Fruit fly (Drosophila melanogaster) whole organism, prepupa: Measurements from ENCODE around the gene Osi18.

ENCODE experiments used
- Blimp-1 ChIP-seq: fragments of 200-800 bp; sonication (Bioruptor generic); optimal IDR thresholded peaks from 3 replicates; lab custom pipeline; 2017; ENCODE audit warnings: missing biosample characterization, missing genetic modification characterization, mild to moderate bottlenecking, moderate library complexity, missing genetic modification reagents
- CG10631 ChIP-seq: fragments of 200-800 bp; sonication (Bioruptor generic); optimal IDR thresholded peaks from 2 replicates; lab custom pipeline; 2016; ENCODE audit warnings: missing biosample characterization, missing genetic modification characterization
- CG10669 ChIP-seq: fragments of 200-800 bp; sonication (Bioruptor generic); optimal IDR thresholded peaks from 3 replicates; lab custom pipeline; 2018; ENCODE audit warnings: missing biosample characterization, mild to moderate bottlenecking, missing genetic modification characterization, moderate library complexity
- CG11762 ChIP-seq: fragments of 200-800 bp; sonication (Bioruptor generic); optimal IDR thresholded peaks from 3 replicates; lab custom pipeline; 2016; ENCODE audit warnings: missing biosample characterization, missing genetic modification characterization; ENCODE audit not compliant: insufficient read depth
- CG11902 ChIP-seq: fragments of 200-800 bp; sonication (Bioruptor generic); optimal IDR thresholded peaks from 3 replicates; lab custom pipeline; 2016; ENCODE audit warnings: missing biosample characterization, missing genetic modification characterization
- CG15336 ChIP-seq: fragments of 200-800 bp; sonication (Bioruptor generic); IDR thresholded peaks from 2 replicates; pipeline ENCODE4 v1.3.6; 2022; ENCODE audit warnings: missing biosample characterization, missing genetic modification characterization
- CG1621 ChIP-seq: fragments of 200-800 bp; sonication (Bioruptor generic); optimal IDR thresholded peaks from 3 replicates; lab custom pipeline; 2018; ENCODE audit warnings: missing biosample characterization, mild to moderate bottlenecking, missing genetic modification characterization
- CG3032 ChIP-seq: fragments of 200-800 bp; optimal IDR thresholded peaks from 2 replicates; lab custom pipeline; 2019; ENCODE audit warnings: missing biosample characterization, mild to moderate bottlenecking, missing genetic modification characterization, moderate library complexity
- CG31627 ChIP-seq: fragments of 200-800 bp; sonication (Bioruptor generic); optimal IDR thresholded peaks from 3 replicates; lab custom pipeline; 2016; ENCODE audit warnings: missing biosample characterization, missing genetic modification characterization
- CG32006 ChIP-seq: fragments of 200-800 bp; sonication (Bioruptor generic); optimal IDR thresholded peaks from 3 replicates; lab custom pipeline; 2017; ENCODE audit warnings: missing biosample characterization, mild to moderate bottlenecking, missing genetic modification characterization
- CG34406 ChIP-seq: fragments of 200-800 bp; sonication (Bioruptor generic); optimal IDR thresholded peaks from 3 replicates; lab custom pipeline; 2016; ENCODE audit warnings: missing biosample characterization, missing genetic modification characterization
- CG3919 ChIP-seq: fragments of 200-800 bp; sonication (Bioruptor generic); optimal IDR thresholded peaks from 3 replicates; lab custom pipeline; 2016; ENCODE audit warnings: missing biosample characterization, missing genetic modification characterization
- CG6163 ChIP-seq: fragments of 200-800 bp; sonication (Bioruptor generic); IDR thresholded peaks from 3 replicates; pipeline ENCODE4 v1.3.6; 2022; ENCODE audit warnings: missing biosample characterization, missing genetic modification characterization
- CG6276 ChIP-seq: fragments of 200-800 bp; sonication (Bioruptor generic); optimal IDR thresholded peaks from 2 replicates; lab custom pipeline; 2017; ENCODE audit warnings: missing biosample characterization, mild to moderate bottlenecking, missing genetic modification characterization
- CG6792 ChIP-seq: fragments of 200-800 bp; sonication (Bioruptor generic); optimal IDR thresholded peaks from 3 replicates; lab custom pipeline; 2016; ENCODE audit warnings: missing biosample characterization, missing genetic modification characterization
- CG6808 ChIP-seq: fragments of 200-800 bp; sonication (Bioruptor generic); optimal IDR thresholded peaks from 3 replicates; lab custom pipeline; 2017; ENCODE audit warnings: missing biosample characterization, missing genetic modification characterization, mild to moderate bottlenecking, moderate library complexity, missing genetic modification reagents
- CG6854 ChIP-seq: fragments of 200-800 bp; sonication (Bioruptor generic); optimal IDR thresholded peaks from 2 replicates; lab custom pipeline; 2017; ENCODE audit warnings: missing biosample characterization, mild to moderate bottlenecking, missing genetic modification characterization
- CG8119 ChIP-seq: fragments of 200-800 bp; sonication (Bioruptor generic); IDR thresholded peaks from 3 replicates; pipeline ENCODE4 v1.3.6; 2022; ENCODE audit warnings: missing biosample characterization, missing genetic modification characterization
- CG8632 ChIP-seq: fragments of 200-800 bp; sonication (Bioruptor generic); optimal IDR thresholded peaks from 3 replicates; lab custom pipeline; 2016; ENCODE audit warnings: missing biosample characterization, missing genetic modification characterization
- Eip75B ChIP-seq: fragments of 200-800 bp; sonication (Bioruptor generic); optimal IDR thresholded peaks from 3 replicates; lab custom pipeline; 2016; ENCODE audit warnings: missing biosample characterization, missing genetic modification characterization
- Eip78C ChIP-seq: fragments of 200-800 bp; sonication (Bioruptor generic); peaks from one replicate; lab custom pipeline; 2016; ENCODE audit warnings: missing biosample characterization, missing genetic modification characterization
- Ets96B ChIP-seq: fragments of 200-800 bp; optimal IDR thresholded peaks from 2 replicates; lab custom pipeline; 2019; ENCODE audit warnings: missing biosample characterization, mild to moderate bottlenecking, missing genetic modification characterization, moderate library complexity
- Hr38 ChIP-seq: sonication (Bioruptor generic); optimal IDR thresholded peaks from 2 replicates; lab custom pipeline; 2016; ENCODE audit warnings: missing biosample characterization, missing genetic modification characterization
- Hr39 ChIP-seq: fragments of 200-800 bp; sonication (Bioruptor generic); optimal IDR thresholded peaks from 2 replicates; lab custom pipeline; 2016; ENCODE audit warnings: missing biosample characterization, missing genetic modification characterization
- Hr4 ChIP-seq: fragments of 200-800 bp; sonication (Bioruptor generic); optimal IDR thresholded peaks from 3 replicates; lab custom pipeline; 2016; ENCODE audit warnings: missing biosample characterization, missing genetic modification characterization
- Met ChIP-seq: fragments of 200-800 bp; sonication (Bioruptor generic); optimal IDR thresholded peaks from 3 replicates; lab custom pipeline; 2016; ENCODE audit warnings: missing biosample characterization, missing genetic modification characterization
- OdsH ChIP-seq: fragments of 200-800 bp; sonication (Bioruptor generic); optimal IDR thresholded peaks from 3 replicates; lab custom pipeline; 2016; ENCODE audit warnings: missing biosample characterization, missing genetic modification characterization
- Smox ChIP-seq: fragments of 200-800 bp; sonication (Bioruptor generic); optimal IDR thresholded peaks from 3 replicates; lab custom pipeline; 2016; ENCODE audit warnings: missing biosample characterization, missing genetic modification characterization
- Sox14 ChIP-seq: fragments of 200-800 bp; sonication (Bioruptor generic); optimal IDR thresholded peaks from 3 replicates; lab custom pipeline; 2016; ENCODE audit warnings: missing biosample characterization, missing genetic modification characterization
- Sox15 ChIP-seq: fragments of 200-800 bp; sonication (Bioruptor generic); optimal IDR thresholded peaks from 3 replicates; lab custom pipeline; 2016; ENCODE audit warnings: missing biosample characterization, missing genetic modification characterization
- achi ChIP-seq: fragments of 200-800 bp; sonication (Bioruptor generic); optimal IDR thresholded peaks from 3 replicates; lab custom pipeline; 2016; ENCODE audit warnings: missing biosample characterization, missing genetic modification characterization
- acj6 ChIP-seq: fragments of 200-800 bp; sonication (Bioruptor generic); optimal IDR thresholded peaks from 3 replicates; lab custom pipeline; 2016; ENCODE audit warnings: missing biosample characterization, missing genetic modification characterization
- cyc ChIP-seq: fragments of 200-800 bp; sonication (Bioruptor generic); optimal IDR thresholded peaks from 3 replicates; lab custom pipeline; 2016; ENCODE audit warnings: missing biosample characterization, missing genetic modification characterization
- dac ChIP-seq: fragments of 200-800 bp; sonication (Bioruptor generic); optimal IDR thresholded peaks from 2 replicates; lab custom pipeline; 2017; ENCODE audit warnings: missing biosample characterization, mild to moderate bottlenecking, missing genetic modification characterization
- dsx ChIP-seq: fragments of 200-800 bp; optimal IDR thresholded peaks from 3 replicates; lab custom pipeline; 2019; ENCODE audit warnings: missing biosample characterization, mild to moderate bottlenecking, missing genetic modification characterization, moderate library complexity; ENCODE audit not compliant: poor library complexity, severe bottlenecking
- eg ChIP-seq: fragments of 200-800 bp; sonication (Bioruptor generic); IDR thresholded peaks from 3 replicates; pipeline ENCODE4 v1.3.6; 2022; ENCODE audit warnings: missing biosample characterization, missing genetic modification characterization
- esn ChIP-seq: fragments of 200-800 bp; sonication (Bioruptor generic); optimal IDR thresholded peaks from 2 replicates; lab custom pipeline; 2016; ENCODE audit warnings: missing biosample characterization, mild to moderate bottlenecking, missing genetic modification characterization, moderate library complexity
- fd85E ChIP-seq: fragments of 200-800 bp; sonication (Bioruptor generic); optimal IDR thresholded peaks from 3 replicates; lab custom pipeline; 2016; ENCODE audit warnings: missing biosample characterization, missing genetic modification characterization
- fkh ChIP-seq: fragments of 200-800 bp; sonication (Bioruptor generic); optimal IDR thresholded peaks from 3 replicates; lab custom pipeline; 2017; ENCODE audit warnings: missing biosample characterization, mild to moderate bottlenecking, missing genetic modification characterization, moderate library complexity
- lz ChIP-seq: fragments of 200-800 bp; sonication (Bioruptor generic); optimal IDR thresholded peaks from 3 replicates; lab custom pipeline; 2016; ENCODE audit warnings: missing biosample characterization, missing genetic modification characterization
- net ChIP-seq: fragments of 200-800 bp; sonication (Bioruptor generic); optimal IDR thresholded peaks from 3 replicates; lab custom pipeline; 2016; ENCODE audit warnings: missing biosample characterization, missing genetic modification characterization
- pdm3 ChIP-seq: fragments of 200-800 bp; sonication (Bioruptor generic); optimal IDR thresholded peaks from 3 replicates; lab custom pipeline; 2016; ENCODE audit warnings: missing biosample characterization, missing genetic modification characterization
- ss ChIP-seq, 2 experiments: fragments of 200-800 bp; sonication (Bioruptor generic); optimal IDR thresholded peaks; 2 replicates in 1 of 2; 3 replicates in 1 of 2; lab custom pipeline; 2017 to 2018; ENCODE audit warnings: mild to moderate bottlenecking in 2 of 2, missing biosample characterization in 2 of 2, missing genetic modification characterization in 2 of 2, moderate library complexity in 1 of 2
- topi ChIP-seq: fragments of 200-800 bp; sonication (Bioruptor generic); optimal IDR thresholded peaks from 3 replicates; lab custom pipeline; 2016; ENCODE audit warnings: missing biosample characterization, missing genetic modification characterization

Gene Osi18

dm6 chr3R:6368550-6369238 is 38.6 kb downstream of the Osi18 start, which contains the start of gene CG10286:
CG10286 (plus strand) TSS chr3R:6368965.
- TF ChIP-seq esn (GFP tag; lab: Kevin White, UChicago): peak; percentile 16
- peak; percentile 42 for TF ChIP-seq Sox14
- peak; percentile 24 for TF ChIP-seq acj6 (GFP tag; lab: Kevin White, UChicago)
- no peak for TF ChIP-seq CG31627 (GFP tag; lab: Kevin White, UChicago)
- TF ChIP-seq CG6808 (GFP tag; lab: Kevin White, UChicago): peak; percentile 78
- no peak for TF ChIP-seq Sox15 (GFP tag; lab: Kevin White, UChicago)
- TF ChIP-seq CG15336: 0 out of 2 replicates have a peak, but pooled peaks have one; percentile 23
- TF ChIP-seq CG6276: no peak
- TF ChIP-seq Ets96B (tag; lab: Kevin White, UChicago): peak; percentile 34
- TF ChIP-seq CG10631 (GFP tag; lab: Kevin White, UChicago): peak; percentile 20
- no peak for TF ChIP-seq CG6792 (GFP tag; lab: Kevin White, UChicago)

dm6 chr3R:6373512-6374306 is 43.7 kb downstream of the Osi18 start:
- TF ChIP-seq CG15336 (peak; percentile 33; the same call in 1 of the 2 replicates), Sox15 (GFP tag; lab: Kevin White, UChicago) (peak; percentile 6), Met (peak; percentile 55), fkh (GFP tag; lab: Kevin White, UChicago) (peak; percentile 92), fd85E (peak; percentile 29), Smox (GFP tag; lab: Kevin White, UChicago) (peak; percentile 46), pdm3 (GFP tag; lab: Kevin White, UChicago) (peak; percentile 47), Sox14 (peak; percentile 52), dsx (GFP tag; lab: Kevin White, UChicago) (no peak), Ets96B (tag; lab: Kevin White, UChicago) (peak; percentile 18), CG6808 (GFP tag; lab: Kevin White, UChicago) (no peak), net (GFP tag; lab: Kevin White, UChicago) (peak; percentile 36), Hr39 (GFP tag; lab: Kevin White, UChicago) (peak; percentile 44), cyc (GFP tag; lab: Kevin White, UChicago) (peak; percentile 27), esn (GFP tag; lab: Kevin White, UChicago) (peak; percentile 69), Blimp-1 (GFP tag; lab: Kevin White, UChicago) (peak; percentile 85), CG8632 (GFP tag; lab: Kevin White, UChicago) (no peak), OdsH (GFP tag; lab: Kevin White, UChicago) (peak; percentile 59), CG6163 (GFP tag; lab: Robert Waterston, UW) (peak; percentile 61; the same call in 1 of the 3 replicates), topi (GFP tag; lab: Kevin White, UChicago) (peak; percentile 47), CG11902 (no peak), CG6276 (no peak), CG3032 (peak; percentile 14), CG31627 (GFP tag; lab: Kevin White, UChicago) (peak; percentile 27), CG6854 (GFP tag; lab: Kevin White, UChicago) (peak; percentile 4), Eip75B (peak; percentile 36), Hr38 (no peak), CG10631 (GFP tag; lab: Kevin White, UChicago) (peak; percentile 37), CG34406 (GFP tag; lab: Kevin White, UChicago) (no peak), acj6 (GFP tag; lab: Kevin White, UChicago) (peak; percentile 48), CG11762 (GFP tag; lab: Kevin White, UChicago) (peak; percentile 20), CG32006 (no peak), CG10669 (GFP tag; lab: Kevin White, UChicago) (peak; percentile 21), CG8119 (GFP tag; lab: Robert Waterston, UW) (peak; percentile 60), CG1621 (tag; lab: Kevin White, UChicago) (no peak), achi (GFP tag; lab: Kevin White, UChicago) (peak; percentile 42), CG6792 (GFP tag; lab: Kevin White, UChicago) (peak; percentile 14), lz (GFP tag; lab: Kevin White, UChicago) (peak; percentile 38), Eip78C (peak; percentile 77), ss (GFP tag; optimal IDR thresholded peaks at IDR 0.05; lab: Kevin White, UChicago) (peak in 1 of 2 experiments; percentile 2), Hr4 (GFP tag; lab: Kevin White, UChicago) (peak; percentile 60), CG3919 (GFP tag; lab: Kevin White, UChicago) (peak; percentile 26), eg (GFP tag; lab: Robert Waterston, UW) (peak; percentile 57; the same call in 1 of the 3 replicates), dac (GFP tag; lab: Kevin White, UChicago) (no peak)
